Fruit fly (Drosophila melanogaster) whole organism, prepupa: Measurements from ENCODE around the gene gnu.

ENCODE experiments used
- Blimp-1 ChIP-seq: fragments of 200-800 bp; sonication (Bioruptor generic); optimal IDR thresholded peaks from 3 replicates; lab custom pipeline; 2017; ENCODE audit warnings: missing biosample characterization, missing genetic modification characterization, mild to moderate bottlenecking, moderate library complexity, missing genetic modification reagents
- CG10631 ChIP-seq: fragments of 200-800 bp; sonication (Bioruptor generic); optimal IDR thresholded peaks from 2 replicates; lab custom pipeline; 2016; ENCODE audit warnings: missing biosample characterization, missing genetic modification characterization
- CG10669 ChIP-seq: fragments of 200-800 bp; sonication (Bioruptor generic); optimal IDR thresholded peaks from 3 replicates; lab custom pipeline; 2018; ENCODE audit warnings: missing biosample characterization, mild to moderate bottlenecking, missing genetic modification characterization, moderate library complexity
- CG11294 ChIP-seq: fragments of 200-800 bp; sonication (Bioruptor generic); IDR thresholded peaks from 2 replicates; pipeline ENCODE4 v1.3.6; 2022; ENCODE audit warnings: missing biosample characterization, missing genetic modification characterization
- CG11762 ChIP-seq: fragments of 200-800 bp; sonication (Bioruptor generic); optimal IDR thresholded peaks from 3 replicates; lab custom pipeline; 2016; ENCODE audit warnings: missing biosample characterization, missing genetic modification characterization; ENCODE audit not compliant: insufficient read depth
- CG11902 ChIP-seq: fragments of 200-800 bp; sonication (Bioruptor generic); optimal IDR thresholded peaks from 3 replicates; lab custom pipeline; 2016; ENCODE audit warnings: missing biosample characterization, missing genetic modification characterization
- CG1621 ChIP-seq: fragments of 200-800 bp; sonication (Bioruptor generic); optimal IDR thresholded peaks from 3 replicates; lab custom pipeline; 2018; ENCODE audit warnings: missing biosample characterization, mild to moderate bottlenecking, missing genetic modification characterization
- CG16779 ChIP-seq: fragments of 200-800 bp; sonication (Bioruptor generic); optimal IDR thresholded peaks from 3 replicates; lab custom pipeline; 2017; ENCODE audit warnings: missing biosample characterization, mild to moderate bottlenecking, missing genetic modification characterization
- CG3032 ChIP-seq: fragments of 200-800 bp; optimal IDR thresholded peaks from 2 replicates; lab custom pipeline; 2019; ENCODE audit warnings: missing biosample characterization, mild to moderate bottlenecking, missing genetic modification characterization, moderate library complexity
- CG34406 ChIP-seq: fragments of 200-800 bp; sonication (Bioruptor generic); optimal IDR thresholded peaks from 3 replicates; lab custom pipeline; 2016; ENCODE audit warnings: missing biosample characterization, missing genetic modification characterization
- CG3919 ChIP-seq: fragments of 200-800 bp; sonication (Bioruptor generic); optimal IDR thresholded peaks from 3 replicates; lab custom pipeline; 2016; ENCODE audit warnings: missing biosample characterization, missing genetic modification characterization
- CG4318 ChIP-seq: fragments of 200-800 bp; sonication (Bioruptor generic); optimal IDR thresholded peaks from 3 replicates; lab custom pipeline; 2017; ENCODE audit warnings: missing biosample characterization, mild to moderate bottlenecking, missing genetic modification characterization
- CG6276 ChIP-seq: fragments of 200-800 bp; sonication (Bioruptor generic); optimal IDR thresholded peaks from 2 replicates; lab custom pipeline; 2017; ENCODE audit warnings: missing biosample characterization, mild to moderate bottlenecking, missing genetic modification characterization
- CG6792 ChIP-seq: fragments of 200-800 bp; sonication (Bioruptor generic); optimal IDR thresholded peaks from 3 replicates; lab custom pipeline; 2016; ENCODE audit warnings: missing biosample characterization, missing genetic modification characterization
- CG6808 ChIP-seq: fragments of 200-800 bp; sonication (Bioruptor generic); optimal IDR thresholded peaks from 3 replicates; lab custom pipeline; 2017; ENCODE audit warnings: missing biosample characterization, missing genetic modification characterization, mild to moderate bottlenecking, moderate library complexity, missing genetic modification reagents
- CG8119 ChIP-seq: fragments of 200-800 bp; sonication (Bioruptor generic); IDR thresholded peaks from 3 replicates; pipeline ENCODE4 v1.3.6; 2022; ENCODE audit warnings: missing biosample characterization, missing genetic modification characterization
- CG8319 ChIP-seq: fragments of 200-800 bp; sonication (Bioruptor generic); optimal IDR thresholded peaks from 3 replicates; lab custom pipeline; 2016; ENCODE audit warnings: missing biosample characterization, missing genetic modification characterization
- CG8632 ChIP-seq: fragments of 200-800 bp; sonication (Bioruptor generic); optimal IDR thresholded peaks from 3 replicates; lab custom pipeline; 2016; ENCODE audit warnings: missing biosample characterization, missing genetic modification characterization
- CG9139 ChIP-seq: fragments of 200-800 bp; sonication (Bioruptor generic); optimal IDR thresholded peaks from 3 replicates; lab custom pipeline; 2017; ENCODE audit warnings: missing biosample characterization, mild to moderate bottlenecking, missing genetic modification characterization
- Eip75B ChIP-seq: fragments of 200-800 bp; sonication (Bioruptor generic); optimal IDR thresholded peaks from 3 replicates; lab custom pipeline; 2016; ENCODE audit warnings: missing biosample characterization, missing genetic modification characterization
- Eip78C ChIP-seq: fragments of 200-800 bp; sonication (Bioruptor generic); peaks from one replicate; lab custom pipeline; 2016; ENCODE audit warnings: missing biosample characterization, missing genetic modification characterization
- Eip93F ChIP-seq: fragments of 200-800 bp; sonication (Bioruptor generic); optimal IDR thresholded peaks from 2 replicates; lab custom pipeline; 2016; ENCODE audit warnings: missing biosample characterization, mild to moderate bottlenecking, missing genetic modification characterization
- Ets96B ChIP-seq: fragments of 200-800 bp; optimal IDR thresholded peaks from 2 replicates; lab custom pipeline; 2019; ENCODE audit warnings: missing biosample characterization, mild to moderate bottlenecking, missing genetic modification characterization, moderate library complexity
- Hr38 ChIP-seq: sonication (Bioruptor generic); optimal IDR thresholded peaks from 2 replicates; lab custom pipeline; 2016; ENCODE audit warnings: missing biosample characterization, missing genetic modification characterization
- Hr39 ChIP-seq: fragments of 200-800 bp; sonication (Bioruptor generic); optimal IDR thresholded peaks from 2 replicates; lab custom pipeline; 2016; ENCODE audit warnings: missing biosample characterization, missing genetic modification characterization
- Hr4 ChIP-seq: fragments of 200-800 bp; sonication (Bioruptor generic); optimal IDR thresholded peaks from 3 replicates; lab custom pipeline; 2016; ENCODE audit warnings: missing biosample characterization, missing genetic modification characterization
- Met ChIP-seq: fragments of 200-800 bp; sonication (Bioruptor generic); optimal IDR thresholded peaks from 3 replicates; lab custom pipeline; 2016; ENCODE audit warnings: missing biosample characterization, missing genetic modification characterization
- OdsH ChIP-seq: fragments of 200-800 bp; sonication (Bioruptor generic); optimal IDR thresholded peaks from 3 replicates; lab custom pipeline; 2016; ENCODE audit warnings: missing biosample characterization, missing genetic modification characterization
- Sox15 ChIP-seq: fragments of 200-800 bp; sonication (Bioruptor generic); optimal IDR thresholded peaks from 3 replicates; lab custom pipeline; 2016; ENCODE audit warnings: missing biosample characterization, missing genetic modification characterization
- achi ChIP-seq: fragments of 200-800 bp; sonication (Bioruptor generic); optimal IDR thresholded peaks from 3 replicates; lab custom pipeline; 2016; ENCODE audit warnings: missing biosample characterization, missing genetic modification characterization
- acj6 ChIP-seq: fragments of 200-800 bp; sonication (Bioruptor generic); optimal IDR thresholded peaks from 3 replicates; lab custom pipeline; 2016; ENCODE audit warnings: missing biosample characterization, missing genetic modification characterization
- cyc ChIP-seq: fragments of 200-800 bp; sonication (Bioruptor generic); optimal IDR thresholded peaks from 3 replicates; lab custom pipeline; 2016; ENCODE audit warnings: missing biosample characterization, missing genetic modification characterization
- dac ChIP-seq: fragments of 200-800 bp; sonication (Bioruptor generic); optimal IDR thresholded peaks from 2 replicates; lab custom pipeline; 2017; ENCODE audit warnings: missing biosample characterization, mild to moderate bottlenecking, missing genetic modification characterization
- dsx ChIP-seq: fragments of 200-800 bp; optimal IDR thresholded peaks from 3 replicates; lab custom pipeline; 2019; ENCODE audit warnings: missing biosample characterization, mild to moderate bottlenecking, missing genetic modification characterization, moderate library complexity; ENCODE audit not compliant: poor library complexity, severe bottlenecking
- eg ChIP-seq: fragments of 200-800 bp; sonication (Bioruptor generic); IDR thresholded peaks from 3 replicates; pipeline ENCODE4 v1.3.6; 2022; ENCODE audit warnings: missing biosample characterization, missing genetic modification characterization
- esn ChIP-seq: fragments of 200-800 bp; sonication (Bioruptor generic); optimal IDR thresholded peaks from 2 replicates; lab custom pipeline; 2016; ENCODE audit warnings: missing biosample characterization, mild to moderate bottlenecking, missing genetic modification characterization, moderate library complexity
- fd59A ChIP-seq: fragments of 200-800 bp; sonication (Bioruptor generic); optimal IDR thresholded peaks from 2 replicates; lab custom pipeline; 2017; ENCODE audit warnings: missing biosample characterization, mild to moderate bottlenecking, missing genetic modification characterization, missing genetic modification reagents
- fd85E ChIP-seq: fragments of 200-800 bp; sonication (Bioruptor generic); optimal IDR thresholded peaks from 3 replicates; lab custom pipeline; 2016; ENCODE audit warnings: missing biosample characterization, missing genetic modification characterization
- fkh ChIP-seq: fragments of 200-800 bp; sonication (Bioruptor generic); optimal IDR thresholded peaks from 3 replicates; lab custom pipeline; 2017; ENCODE audit warnings: missing biosample characterization, mild to moderate bottlenecking, missing genetic modification characterization, moderate library complexity
- lz ChIP-seq: fragments of 200-800 bp; sonication (Bioruptor generic); optimal IDR thresholded peaks from 3 replicates; lab custom pipeline; 2016; ENCODE audit warnings: missing biosample characterization, missing genetic modification characterization
- pdm3 ChIP-seq: fragments of 200-800 bp; sonication (Bioruptor generic); optimal IDR thresholded peaks from 3 replicates; lab custom pipeline; 2016; ENCODE audit warnings: missing biosample characterization, missing genetic modification characterization
- spab ChIP-seq: fragments of 200-800 bp; sonication (Bioruptor generic); optimal IDR thresholded peaks from 2 replicates; lab custom pipeline; 2017; ENCODE audit warnings: missing biosample characterization, mild to moderate bottlenecking, missing genetic modification characterization, missing genetic modification reagents
- topi ChIP-seq: fragments of 200-800 bp; sonication (Bioruptor generic); optimal IDR thresholded peaks from 3 replicates; lab custom pipeline; 2016; ENCODE audit warnings: missing biosample characterization, missing genetic modification characterization
- vri ChIP-seq: fragments of 200-800 bp; sonication (Bioruptor generic); optimal IDR thresholded peaks from 3 replicates; lab custom pipeline; 2016; ENCODE audit warnings: missing biosample characterization, mild to moderate bottlenecking, missing genetic modification characterization

Gene gnu

dm6 chr3L:14786230-14786850 lies 16.8 kb downstream of the gnu start, which contains the start of the genes bmm and Tdrd3 (continued):
- TF ChIP-seq Met (GFP tag; lab: Kevin White, UChicago) (peak; percentile 65), fd59A (GFP tag; lab: Kevin White, UChicago) (peak; percentile 55), pdm3 (GFP tag; lab: Kevin White, UChicago) (peak; percentile 76), fd85E (GFP tag; lab: Kevin White, UChicago) (no peak), achi (GFP tag; lab: Kevin White, UChicago) (peak; percentile 82), topi (GFP tag; lab: Kevin White, UChicago) (peak; percentile 25), CG34406 (GFP tag; lab: Kevin White, UChicago) (peak; percentile 80), cyc (peak; percentile 68), Hr4 (GFP tag; lab: Kevin White, UChicago) (peak; percentile 69), Sox15 (peak; percentile 75), dac (peak; percentile 51), CG8119 (GFP tag; lab: Robert Waterston, UW) (peak; percentile 75), spab (GFP tag; lab: Kevin White, UChicago) (peak; percentile 51), CG11902 (GFP tag; lab: Kevin White, UChicago) (peak; percentile 62), CG6792 (peak; percentile 67), fkh (GFP tag; lab: Kevin White, UChicago) (peak; percentile 91), vri (GFP tag; lab: Kevin White, UChicago) (peak; percentile 23), Ets96B (tag; lab: Kevin White, UChicago) (peak; percentile 77), CG3032 (tag; lab: Kevin White, UChicago) (peak; percentile 83), CG8319 (peak; percentile 36), acj6 (GFP tag; lab: Kevin White, UChicago) (peak; percentile 84), CG4318 (GFP tag; lab: Kevin White, UChicago) (peak; percentile 75), Hr39 (GFP tag; lab: Kevin White, UChicago) (peak; percentile 75)

dm6 chr3L:14785492-14785916 lies 17.7 kb downstream of the gnu start:
- TF ChIP-seq fd59A (GFP tag; lab: Kevin White, UChicago) (peak; percentile 41), lz (peak; percentile 70), spab (GFP tag; lab: Kevin White, UChicago) (peak; percentile 56), CG4318 (GFP tag; lab: Kevin White, UChicago) (peak; percentile 86), cyc (peak; percentile 81), vri (GFP tag; lab: Kevin White, UChicago) (peak; percentile 45), Eip75B (GFP tag; lab: Kevin White, UChicago) (peak; percentile 79), esn (peak; percentile 60), Eip93F (GFP tag; lab: Kevin White, UChicago) (peak; percentile 31), CG3919 (GFP tag; lab: Kevin White, UChicago) (peak; percentile 82), CG11762 (peak; percentile 66), CG8119 (GFP tag; lab: Robert Waterston, UW) (peak; percentile 84), CG6792 (peak; percentile 63), acj6 (GFP tag; lab: Kevin White, UChicago) (peak; percentile 78), CG11294 (GFP tag; lab: Robert Waterston, UW) (peak; percentile 68; the same call in 1 of the 2 replicates), achi (GFP tag; lab: Kevin White, UChicago) (peak; percentile 81), Hr38 (GFP tag; lab: Kevin White, UChicago) (no peak), CG9139 (GFP tag; lab: Kevin White, UChicago) (peak; percentile 45), fkh (GFP tag; lab: Kevin White, UChicago) (no peak), OdsH (GFP tag; lab: Kevin White, UChicago) (peak; percentile 82), dac (peak; percentile 68), dsx (peak; percentile 62), Blimp-1 (peak; percentile 37), pdm3 (GFP tag; lab: Kevin White, UChicago) (peak; percentile 87), CG6808 (peak; percentile 62), CG8632 (GFP tag; lab: Kevin White, UChicago) (peak; percentile 65), CG11902 (GFP tag; lab: Kevin White, UChicago) (peak; percentile 80), CG1621 (tag; lab: Kevin White, UChicago) (peak; percentile 28), CG10631 (peak; percentile 79), CG3032 (tag; lab: Kevin White, UChicago) (peak; percentile 75), Hr4 (GFP tag; lab: Kevin White, UChicago) (peak; percentile 93), Ets96B (tag; lab: Kevin White, UChicago) (peak; percentile 80), CG34406 (GFP tag; lab: Kevin White, UChicago) (peak; percentile 54), eg (GFP tag; lab: Robert Waterston, UW) (peak; percentile 77), Sox15 (peak; percentile 78), fd85E (GFP tag; lab: Kevin White, UChicago) (no peak), CG6276 (peak; percentile 82), Hr39 (GFP tag; lab: Kevin White, UChicago) (peak; percentile 84), Eip78C (GFP tag; lab: Kevin White, UChicago) (peak; percentile 96), topi (GFP tag; lab: Kevin White, UChicago) (peak; percentile 66), CG10669 (GFP tag; lab: Kevin White, UChicago) (peak; percentile 82), CG16779 (tag; lab: Kevin White, UChicago) (peak; percentile 42)
